Worm (Caenorhabditis elegans) whole organism, L3 larva: ENCODE results near the gene camt-1.

Experiments used
- R02D3.7 ChIP-seq: fragments of 150-350 bp; optimal IDR thresholded peaks from 2 replicates; lab custom pipeline; 2014; ENCODE audit warnings: missing biosample characterization, missing genetic modification characterization
- ZK546.5 ChIP-seq: sonication (generic microtip); optimal IDR thresholded peaks from 2 replicates; lab custom pipeline; 2017; ENCODE audit warnings: missing biosample characterization, missing genetic modification characterization
- aly-2 ChIP-seq: fragments of 150-350 bp; optimal IDR thresholded peaks from 2 replicates; lab custom pipeline; 2014; ENCODE audit warnings: missing biosample characterization, missing genetic modification characterization
- ama-1 ChIP-seq: fragments of 150-350 bp; optimal IDR thresholded peaks from 2 replicates; lab custom pipeline; 2018
- ceh-16 ChIP-seq: sonication (generic microtip); optimal IDR thresholded peaks from 2 replicates; lab custom pipeline; 2017; ENCODE audit warnings: missing biosample characterization, missing genetic modification characterization
- ceh-28 ChIP-seq: fragments of 150-350 bp; optimal IDR thresholded peaks from 2 replicates; lab custom pipeline; 2014; ENCODE audit warnings: missing biosample characterization, missing genetic modification reagents, missing genetic modification characterization
- ceh-82 ChIP-seq: fragments of 150-350 bp; optimal IDR thresholded peaks from 2 replicates; lab custom pipeline; 2014; ENCODE audit warnings: missing biosample characterization, missing genetic modification characterization
- ceh-9 ChIP-seq: sonication (generic microtip); optimal IDR thresholded peaks from 2 replicates; lab custom pipeline; 2018; ENCODE audit warnings: missing biosample characterization, missing genetic modification characterization
- daf-12 ChIP-seq: fragments of 150-350 bp; optimal IDR thresholded peaks from 2 replicates; lab custom pipeline; 2014; ENCODE audit warnings: missing biosample characterization, missing genetic modification reagents, missing genetic modification characterization
- egl-27 ChIP-seq: sonication (generic microtip); optimal IDR thresholded peaks from 4 replicates; lab custom pipeline; 2017; ENCODE audit warnings: missing biosample characterization, missing genetic modification reagents, missing genetic modification characterization
- elt-1 ChIP-seq: fragments of 150-350 bp; optimal IDR thresholded peaks from 2 replicates; lab custom pipeline; 2014; ENCODE audit warnings: missing biosample characterization, missing genetic modification characterization
- elt-2 ChIP-seq: sonication (generic microtip); optimal IDR thresholded peaks from 2 replicates; lab custom pipeline; 2016; ENCODE audit warnings: missing genetic modification reagents, mild to moderate bottlenecking, missing genetic modification characterization, missing compliant biosample characterization
- elt-3 ChIP-seq, 3 experiments: fragments of 150-350 bp in 1 of 3; sonication (generic microtip) in 2 of 3; optimal IDR thresholded peaks; 2 replicates in 2 of 3; 4 replicates in 1 of 3; lab custom pipeline; 2014 to 2017; ENCODE audit warnings: missing biosample characterization in 3 of 3, missing genetic modification characterization in 3 of 3
- fkh-10 ChIP-seq: sonication (generic microtip); optimal IDR thresholded peaks from 2 replicates; lab custom pipeline; 2017; ENCODE audit warnings: missing biosample characterization, missing genetic modification reagents, missing genetic modification characterization
- fos-1 ChIP-seq: fragments of 150-350 bp; optimal IDR thresholded peaks from 2 replicates; lab custom pipeline; 2014; ENCODE audit warnings: missing biosample characterization, missing genetic modification characterization
- hmg-11 ChIP-seq: sonication (generic microtip); optimal IDR thresholded peaks from 2 replicates; lab custom pipeline; 2016; ENCODE audit warnings: missing genetic modification characterization, missing compliant biosample characterization
- jun-1 ChIP-seq: fragments of 150-350 bp; optimal IDR thresholded peaks from 2 replicates; lab custom pipeline; 2014; ENCODE audit warnings: missing biosample characterization, missing genetic modification reagents, missing genetic modification characterization
- lin-15B ChIP-seq: fragments of 150-350 bp; optimal IDR thresholded peaks from 2 replicates; lab custom pipeline; 2014; ENCODE audit warnings: missing biosample characterization, missing genetic modification characterization
- lin-39 ChIP-seq: fragments of 150-350 bp; optimal IDR thresholded peaks from 2 replicates; lab custom pipeline; 2018; ENCODE audit warnings: missing biosample characterization, missing genetic modification reagents, missing genetic modification characterization
- lsy-12 ChIP-seq: sonication (generic microtip); optimal IDR thresholded peaks from 2 replicates; lab custom pipeline; 2016; ENCODE audit warnings: mild to moderate bottlenecking, missing genetic modification characterization, missing compliant biosample characterization
- mdl-1 ChIP-seq: fragments of 150-350 bp; optimal IDR thresholded peaks from 2 replicates; lab custom pipeline; 2014; ENCODE audit warnings: missing biosample characterization, missing genetic modification characterization
- mml-1 ChIP-seq: fragments of 150-350 bp; sonication (generic microtip); optimal IDR thresholded peaks from 3 replicates; lab custom pipeline; 2014; ENCODE audit warnings: missing biosample characterization, missing genetic modification characterization
- nfya-1 ChIP-seq: sonication (generic microtip); optimal IDR thresholded peaks from 2 replicates; lab custom pipeline; 2017; ENCODE audit warnings: missing genetic modification characterization, mild to moderate bottlenecking, missing compliant biosample characterization, antibody characterized with exemption, moderate library complexity; ENCODE audit not compliant: insufficient read depth
- nhr-11 ChIP-seq: fragments of 150-350 bp; optimal IDR thresholded peaks from 2 replicates; lab custom pipeline; 2014; ENCODE audit warnings: missing biosample characterization, missing genetic modification characterization
- nhr-12 ChIP-seq: fragments of 150-350 bp; optimal IDR thresholded peaks from 2 replicates; lab custom pipeline; 2014; ENCODE audit warnings: missing biosample characterization, missing genetic modification characterization
- nhr-237 ChIP-seq: fragments of 150-350 bp; optimal IDR thresholded peaks from 2 replicates; lab custom pipeline; 2014; ENCODE audit warnings: missing biosample characterization, missing genetic modification characterization
- nhr-43 ChIP-seq: sonication (generic microtip); optimal IDR thresholded peaks from 2 replicates; lab custom pipeline; 2016; ENCODE audit warnings: mild to moderate bottlenecking, missing genetic modification characterization, missing compliant biosample characterization; ENCODE audit not compliant: poor library complexity, severe bottlenecking
- nhr-67 ChIP-seq: fragments of 150-350 bp; optimal IDR thresholded peaks from 2 replicates; lab custom pipeline; 2014; ENCODE audit warnings: missing biosample characterization, missing genetic modification characterization
- nhr-76 ChIP-seq: fragments of 150-350 bp; sonication (generic microtip); optimal IDR thresholded peaks from 5 replicates; lab custom pipeline; 2014; ENCODE audit warnings: missing biosample characterization, missing genetic modification characterization
- nhr-77 ChIP-seq: fragments of 150-350 bp; optimal IDR thresholded peaks from 2 replicates; lab custom pipeline; 2014; ENCODE audit warnings: missing biosample characterization, missing genetic modification characterization
- sea-2 ChIP-seq: fragments of 150-350 bp; sonication (generic microtip); optimal IDR thresholded peaks from 4 replicates; lab custom pipeline; 2014; ENCODE audit warnings: missing biosample characterization, missing genetic modification reagents, missing genetic modification characterization
- skn-1 ChIP-seq: fragments of 150-350 bp; optimal IDR thresholded peaks from 2 replicates; lab custom pipeline; 2014; ENCODE audit warnings: missing biosample characterization, missing genetic modification characterization
- snpc-4 ChIP-seq: fragments of 150-350 bp; optimal IDR thresholded peaks from 2 replicates; lab custom pipeline; 2014; ENCODE audit warnings: missing biosample characterization, missing genetic modification characterization
- tbx-2 ChIP-seq: sonication (generic microtip); optimal IDR thresholded peaks from 2 replicates; lab custom pipeline; 2016; ENCODE audit warnings: mild to moderate bottlenecking, missing genetic modification characterization, missing compliant biosample characterization
- unc-39 ChIP-seq: sonication (generic microtip); optimal IDR thresholded peaks from 4 replicates; lab custom pipeline; 2017; ENCODE audit warnings: missing biosample characterization, missing genetic modification characterization
- unc-62 ChIP-seq: fragments of 150-350 bp; sonication (generic microtip); optimal IDR thresholded peaks from 4 replicates; lab custom pipeline; 2014; ENCODE audit warnings: missing biosample characterization, missing genetic modification reagents, missing genetic modification characterization
- zag-1 ChIP-seq: fragments of 150-350 bp; optimal IDR thresholded peaks from 2 replicates; lab custom pipeline; 2014; ENCODE audit warnings: missing biosample characterization, missing genetic modification characterization
- ztf-11 ChIP-seq: fragments of 150-350 bp; optimal IDR thresholded peaks from 2 replicates; lab custom pipeline; 2014; ENCODE audit warnings: missing biosample characterization, missing genetic modification characterization
- ztf-4 ChIP-seq: fragments of 150-350 bp; optimal IDR thresholded peaks from 2 replicates; lab custom pipeline; 2014; ENCODE audit warnings: missing biosample characterization, missing genetic modification characterization

camt-1 gene

ce11 chrII:4518300-4518907, 13.5 kb upstream of the camt-1 start, which contains the start of gene hlh-1 (continued):
- TF ChIP-seq skn-1 (tag; lab: Kevin White, UChicago) (no peak), hmg-11 (no peak), ZK546.5 (tag; lab: Kevin White, UChicago) (no peak)

- TF ChIP-seq daf-12 (tag; lab: Kevin White, UChicago) (no peak), jun-1 (tag; lab: Kevin White, UChicago) (no peak), nfya-1 (tag; lab: Kevin White, UChicago) (no peak), fkh-10 (GFP tag; lab: Kevin White, UChicago) (no peak), mdl-1 (tag; lab: Kevin White, UChicago) (no peak), elt-1 (no peak), ceh-9 (tag; lab: Kevin White, UChicago) (no peak), elt-3 (tag; optimal IDR thresholded peaks at IDR 0.05; lab: Kevin White, UChicago) (no peak), nhr-11 (tag; lab: Kevin White, UChicago) (no peak), ztf-4 (tag; lab: Kevin White, UChicago) (no peak), ceh-82 (tag; lab: Kevin White, UChicago) (no peak), R02D3.7 (tag; lab: Kevin White, UChicago) (no peak), egl-27 (tag; lab: Kevin White, UChicago) (no peak), ZK546.5 (tag; lab: Kevin White, UChicago) (no peak), nhr-67 (no peak), nhr-237 (tag; lab: Kevin White, UChicago) (no peak), fos-1 (no peak), zag-1 (no peak), aly-2 (tag; lab: Kevin White, UChicago) (no peak)
Observed at ce11 chrII:4517254-4517653, 12.3 kb upstream of the camt-1 start.

ce11 chrII:4516291-4516690, 11.3 kb upstream of the camt-1 start:
- TF ChIP-seq nhr-43 = no peak
- no peak for TF ChIP-seq unc-62 (GFP tag; lab: Kevin White, UChicago)
- TF ChIP-seq fkh-10 (GFP tag; lab: Kevin White, UChicago) = no peak
- no peak for TF ChIP-seq egl-27 (tag; lab: Kevin White, UChicago)
- no peak for TF ChIP-seq ama-1 (lab: Kevin White, UChicago)
- TF ChIP-seq lin-39 = no peak
- no peak for TF ChIP-seq nhr-76 (tag; lab: Kevin White, UChicago)
- no peak for TF ChIP-seq nhr-11 (tag; lab: Kevin White, UChicago)
- TF ChIP-seq ceh-28 = no peak
- TF ChIP-seq lin-15B (tag; lab: Kevin White, UChicago) = no peak
- no peak for TF ChIP-seq elt-1
- no peak for TF ChIP-seq aly-2 (tag; lab: Kevin White, UChicago)
- no peak for TF ChIP-seq snpc-4 (tag; lab: Kevin White, UChicago)
- no peak for TF ChIP-seq elt-2 (tag; lab: Kevin White, UChicago)
- no peak for TF ChIP-seq lsy-12 (tag; lab: Kevin White, UChicago)
- no peak for TF ChIP-seq nhr-12 (tag; lab: Kevin White, UChicago)
- TF ChIP-seq ZK546.5 (tag; lab: Kevin White, UChicago) = no peak
- no peak for TF ChIP-seq ceh-16 (tag; lab: Kevin White, UChicago)
- TF ChIP-seq nfya-1 (tag; lab: Kevin White, UChicago) = no peak

- no peak for TF ChIP-seq ceh-9 (tag; lab: Kevin White, UChicago)
- no peak for TF ChIP-seq egl-27 (tag; lab: Kevin White, UChicago)
- TF ChIP-seq unc-62 (GFP tag; lab: Kevin White, UChicago) = no peak
- no peak for TF ChIP-seq tbx-2 (tag; lab: Kevin White, UChicago)
- TF ChIP-seq ceh-28 = no peak
- no peak for TF ChIP-seq R02D3.7 (tag; lab: Kevin White, UChicago)
- TF ChIP-seq ceh-16 (tag; lab: Kevin White, UChicago) = no peak
- no peak for TF ChIP-seq sea-2
- no peak for TF ChIP-seq nhr-76 (tag; lab: Kevin White, UChicago)
- no peak for TF ChIP-seq unc-39 (tag; lab: Kevin White, UChicago)
- no peak for TF ChIP-seq fos-1
- no peak for TF ChIP-seq ceh-82 (tag; lab: Kevin White, UChicago)
- no peak for TF ChIP-seq ztf-11
- TF ChIP-seq skn-1 (tag; lab: Kevin White, UChicago) = no peak
- no peak for TF ChIP-seq mml-1 (tag; lab: Kevin White, UChicago)
- TF ChIP-seq nfya-1 (tag; lab: Kevin White, UChicago) = no peak
- no peak for TF ChIP-seq nhr-12 (tag; lab: Kevin White, UChicago)
- no peak for TF ChIP-seq nhr-77 (tag; lab: Kevin White, UChicago)
- no peak for TF ChIP-seq elt-3 (tag; optimal IDR thresholded peaks at IDR 0.05; lab: Kevin White, UChicago)
Observed at ce11 chrII:4511911-4512310, 7.0 kb upstream of the camt-1 start, which contains the start of gene cyp-23A1. Gene cyp-23A1 (plus strand): TSS chrII:4512211.
